Worm (Caenorhabditis elegans) whole organism, L1 larva: ENCODE results near the gene ZK1098.3.

Source experiments
- lsy-2 ChIP-seq, 2 experiments: fragments of 150-350 bp; optimal IDR thresholded peaks; 2 replicates each; lab custom pipeline; 2014; ENCODE audit warnings: missing biosample characterization in 2 of 2, missing genetic modification characterization in 2 of 2
- mef-2 ChIP-seq: fragments of 150-350 bp; optimal IDR thresholded peaks from 2 replicates; lab custom pipeline; 2014; ENCODE audit warnings: missing biosample characterization, missing genetic modification characterization
- mep-1 ChIP-seq: fragments of 150-350 bp; optimal IDR thresholded peaks from 2 replicates; lab custom pipeline; 2014; ENCODE audit warnings: missing biosample characterization, missing genetic modification characterization
- nhr-77 ChIP-seq: fragments of 150-350 bp; optimal IDR thresholded peaks from 2 replicates; lab custom pipeline; 2014; ENCODE audit warnings: missing biosample characterization, missing genetic modification characterization
- unc-62 ChIP-seq: fragments of 150-350 bp; optimal IDR thresholded peaks from 2 replicates; lab custom pipeline; 2014; ENCODE audit warnings: missing biosample characterization, missing genetic modification reagents, missing genetic modification characterization

ce11 chrIII:9504347-9504746 lies 34.2 kb downstream of the ZK1098.3 start:
- TF ChIP-seq unc-62 (no peak), lsy-2 (tag; optimal IDR thresholded peaks at IDR 0.05; lab: Kevin White, UChicago) (no peak), mef-2 (no peak), nhr-77 (no peak), mep-1 (tag; lab: Kevin White, UChicago) (no peak)
